Fruit fly (Drosophila melanogaster): Measurements from ENCODE around the gene vanin-like.

Gene vanin-like

DNA sequence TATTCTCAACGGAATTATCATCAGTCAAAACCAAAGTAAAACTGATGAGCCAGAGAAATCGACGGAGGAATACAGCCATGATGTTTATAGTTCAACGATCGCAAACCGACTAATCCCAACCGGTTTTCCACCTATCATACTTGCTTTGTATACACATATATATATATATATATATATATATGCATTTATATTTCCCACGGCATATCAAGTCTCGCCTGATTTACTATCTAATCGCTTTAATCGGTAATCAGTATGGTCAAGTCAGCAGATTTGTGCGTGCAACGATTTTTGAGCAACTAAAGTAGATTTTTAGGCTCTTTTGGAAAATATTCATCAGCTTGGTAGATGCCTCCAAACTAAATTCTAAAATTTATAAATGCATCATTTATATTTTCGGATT lies 6.0 kb downstream of the vanin-like start, which contains the start of gene CG32750:
Gene CG32750, minus strand, starts transcription at position 101 of the 400 bp plus-strand sequence.
- TF ChIP-seq CG10348 (GFP tag; IDR thresholded peaks at IDR 0.05) (no peak), CG32121 (GFP tag; IDR thresholded peaks at IDR 0.05) (no peak), gl (tag; optimal IDR thresholded peaks at IDR 0.05) (no peak), CG15710 (tag; optimal IDR thresholded peaks at IDR 0.05) (no peak), CG17806 (tag; optimal IDR thresholded peaks at IDR 0.05) (no peak), CG8159 (tag; optimal IDR thresholded peaks at IDR 0.05) (no peak), CG4496 (GFP tag; IDR thresholded peaks at IDR 0.05) (no peak), CG9948 (tag; optimal IDR thresholded peaks at IDR 0.05) (no peak), CG34367 (tag; optimal IDR thresholded peaks at IDR 0.05) (no peak), CG12605 (GFP tag; IDR thresholded peaks at IDR 0.05) (no peak)

DNA sequence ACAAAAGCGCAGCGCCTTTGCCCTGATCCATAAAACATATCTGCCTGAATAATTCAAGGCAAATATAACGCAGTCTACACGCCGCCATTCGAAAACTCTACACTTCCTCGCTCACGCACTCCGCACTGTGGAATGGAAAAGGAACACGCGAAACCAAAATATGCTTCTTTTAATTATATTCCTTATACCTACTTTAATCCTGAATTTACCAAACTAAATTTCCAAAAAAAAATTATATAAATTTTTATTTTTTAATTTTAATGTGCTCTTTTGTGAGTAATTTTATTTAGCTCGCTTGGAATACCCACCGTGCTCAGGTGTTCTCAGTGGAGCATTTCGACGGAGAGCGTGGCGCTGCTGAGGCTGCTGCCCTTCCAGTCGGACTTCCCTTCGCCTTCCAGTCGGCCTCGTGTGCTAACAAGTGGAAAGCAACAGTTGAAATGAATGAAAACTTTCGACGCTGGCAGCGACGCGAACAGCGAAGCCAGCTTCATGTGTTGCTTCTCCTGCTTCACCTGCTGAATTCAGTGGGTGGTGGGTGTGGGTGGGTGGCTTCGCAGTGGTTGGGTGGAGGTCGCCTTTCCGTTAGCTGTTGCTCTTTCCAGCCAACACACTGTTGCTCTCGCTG lies 9.1 kb downstream of the vanin-like start:
- peak; percentile 63 for TF ChIP-seq CG10348 (GFP tag; IDR thresholded peaks at IDR 0.05)
- TF ChIP-seq CG34367 (tag; optimal IDR thresholded peaks at IDR 0.05), result peak; percentile 46
- peak; percentile 71 for TF ChIP-seq Pif1A (GFP tag; optimal IDR thresholded peaks at IDR 0.05)
- peak; percentile 74 for TF ChIP-seq CG14655 (GFP tag; optimal IDR thresholded peaks at IDR 0.05)
- peak; percentile 66 for TF ChIP-seq CG17806 (tag; optimal IDR thresholded peaks at IDR 0.05)
- peak; percentile 58 for TF ChIP-seq CG12605 (GFP tag; IDR thresholded peaks at IDR 0.05)
- TF ChIP-seq CG9948 (tag; optimal IDR thresholded peaks at IDR 0.05), result peak; percentile 72
- peak; percentile 85 for TF ChIP-seq Ets98B (GFP tag; IDR thresholded peaks at IDR 0.05)
- peak; percentile 71 for TF ChIP-seq CG32121 (GFP tag; IDR thresholded peaks at IDR 0.05)
- peak; percentile 61 for TF ChIP-seq Pif1B (GFP tag; optimal IDR thresholded peaks at IDR 0.05)
- no peak for TF ChIP-seq EcR (GFP tag; optimal IDR thresholded peaks at IDR 0.05)
- peak; percentile 91 for TF ChIP-seq CG4496 (GFP tag; IDR thresholded peaks at IDR 0.05)
- peak; percentile 84 for TF ChIP-seq fd96Ca (GFP tag; IDR thresholded peaks at IDR 0.05)
- peak; percentile 75 for TF ChIP-seq CG8159 (tag; optimal IDR thresholded peaks at IDR 0.05)
- peak; percentile 11 for TF ChIP-seq gl (tag; optimal IDR thresholded peaks at IDR 0.05)
- peak; percentile 76 for TF ChIP-seq CG15710 (tag; optimal IDR thresholded peaks at IDR 0.05)
- TF ChIP-seq rn (GFP tag; IDR thresholded peaks at IDR 0.05), result peak; percentile 69
- peak; percentile 22 for TF ChIP-seq D1 (tag; optimal IDR thresholded peaks at IDR 0.05)
- TF ChIP-seq CG8301 (tag; optimal IDR thresholded peaks at IDR 0.05), result peak; percentile 60
- no peak for TF ChIP-seq CG13204 (GFP tag; optimal IDR thresholded peaks at IDR 0.05)
- no peak for TF ChIP-seq Snoo (tag; optimal IDR thresholded peaks at IDR 0.05)

DNA sequence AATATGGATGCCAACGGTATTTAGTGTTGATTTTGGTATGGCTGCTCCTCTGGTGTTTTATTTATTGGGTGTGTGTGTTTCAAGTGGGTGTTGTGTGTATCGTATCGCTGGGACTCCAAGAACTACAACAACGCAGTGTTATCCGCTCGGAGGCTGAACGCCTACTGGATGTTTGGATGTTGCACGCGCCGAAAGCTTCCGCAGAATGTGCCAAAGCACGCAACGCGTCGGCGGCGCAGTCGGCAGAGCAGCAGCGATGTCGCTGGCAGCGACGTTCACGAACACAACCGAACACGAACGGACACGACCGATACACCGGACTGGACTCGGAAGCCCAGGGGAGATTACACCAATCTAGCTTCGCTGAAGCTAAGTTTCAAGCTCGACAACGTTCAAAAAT lies 10.0 kb downstream of the vanin-like start, which contains the start of gene Ca-alpha1T:
Gene Ca-alpha1T, minus strand, starts transcription at position 152 of the 400 bp plus-strand sequence.
- no peak for TF ChIP-seq Pif1B (GFP tag; optimal IDR thresholded peaks at IDR 0.05)
- no peak for TF ChIP-seq CG8301 (tag; optimal IDR thresholded peaks at IDR 0.05)
- TF ChIP-seq gl (tag; optimal IDR thresholded peaks at IDR 0.05), result no peak
- TF ChIP-seq fd96Ca (GFP tag; IDR thresholded peaks at IDR 0.05), result no peak
- TF ChIP-seq Snoo (tag; optimal IDR thresholded peaks at IDR 0.05), result no peak
- TF ChIP-seq CG9948 (tag; optimal IDR thresholded peaks at IDR 0.05), result no peak
- TF ChIP-seq CG13204 (GFP tag; optimal IDR thresholded peaks at IDR 0.05), result no peak
- no peak for TF ChIP-seq CG8159 (tag; optimal IDR thresholded peaks at IDR 0.05)
- TF ChIP-seq CG4496 (GFP tag; IDR thresholded peaks at IDR 0.05), result no peak
- TF ChIP-seq CG12605 (GFP tag; IDR thresholded peaks at IDR 0.05), result no peak
- no peak for TF ChIP-seq Pif1A (GFP tag; optimal IDR thresholded peaks at IDR 0.05)
- TF ChIP-seq D1 (tag; optimal IDR thresholded peaks at IDR 0.05), result no peak
- TF ChIP-seq EcR (GFP tag; optimal IDR thresholded peaks at IDR 0.05), result no peak

DNA sequence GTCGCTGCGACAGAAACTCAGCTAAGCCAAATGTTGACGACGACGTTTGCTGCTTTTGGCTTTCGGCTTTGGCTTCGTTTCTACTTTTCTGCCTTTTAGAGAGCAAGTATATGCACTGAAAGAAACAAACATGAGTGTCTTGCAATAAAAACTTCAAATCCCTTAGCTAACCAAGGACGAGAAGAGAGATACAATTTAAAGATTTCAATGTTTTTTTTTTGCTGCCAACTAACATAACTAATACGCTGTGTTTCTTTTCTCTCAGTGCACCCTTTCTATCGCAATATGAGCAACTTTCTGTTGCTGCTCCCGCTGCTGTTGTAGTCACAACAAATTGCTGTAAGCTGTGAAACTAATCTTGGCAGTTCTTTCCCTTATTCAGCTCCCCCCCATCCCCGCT lies 22.9 kb downstream of the vanin-like start:
- TF ChIP-seq CG4496 (GFP tag; IDR thresholded peaks at IDR 0.05) (peak; percentile 51; the same call in 1 of the 3 replicates), CG14655 (GFP tag; optimal IDR thresholded peaks at IDR 0.05) (peak; percentile 24), CG13204 (GFP tag; optimal IDR thresholded peaks at IDR 0.05) (no peak), CG32121 (GFP tag; IDR thresholded peaks at IDR 0.05) (no peak), Ets98B (GFP tag; IDR thresholded peaks at IDR 0.05) (peak; percentile 48), gl (tag; optimal IDR thresholded peaks at IDR 0.05) (no peak), fd96Ca (GFP tag; IDR thresholded peaks at IDR 0.05) (peak; percentile 32; the same call in 1 of the 3 replicates), rn (GFP tag; IDR thresholded peaks at IDR 0.05) (no peak), EcR (GFP tag; optimal IDR thresholded peaks at IDR 0.05) (no peak), CG10348 (GFP tag; IDR thresholded peaks at IDR 0.05) (no peak), CG12605 (GFP tag; IDR thresholded peaks at IDR 0.05) (no peak), CG8159 (tag; optimal IDR thresholded peaks at IDR 0.05) (no peak), CG34367 (tag; optimal IDR thresholded peaks at IDR 0.05) (no peak), CG17806 (tag; optimal IDR thresholded peaks at IDR 0.05) (no peak), CG8301 (tag; optimal IDR thresholded peaks at IDR 0.05) (peak; percentile 31), D1 (tag; optimal IDR thresholded peaks at IDR 0.05) (no peak), Pif1B (GFP tag; optimal IDR thresholded peaks at IDR 0.05) (no peak), CG15710 (tag; optimal IDR thresholded peaks at IDR 0.05) (peak; percentile 12), CG9948 (tag; optimal IDR thresholded peaks at IDR 0.05) (no peak), Pif1A (GFP tag; optimal IDR thresholded peaks at IDR 0.05) (no peak), Snoo (tag; optimal IDR thresholded peaks at IDR 0.05) (no peak)

DNA sequence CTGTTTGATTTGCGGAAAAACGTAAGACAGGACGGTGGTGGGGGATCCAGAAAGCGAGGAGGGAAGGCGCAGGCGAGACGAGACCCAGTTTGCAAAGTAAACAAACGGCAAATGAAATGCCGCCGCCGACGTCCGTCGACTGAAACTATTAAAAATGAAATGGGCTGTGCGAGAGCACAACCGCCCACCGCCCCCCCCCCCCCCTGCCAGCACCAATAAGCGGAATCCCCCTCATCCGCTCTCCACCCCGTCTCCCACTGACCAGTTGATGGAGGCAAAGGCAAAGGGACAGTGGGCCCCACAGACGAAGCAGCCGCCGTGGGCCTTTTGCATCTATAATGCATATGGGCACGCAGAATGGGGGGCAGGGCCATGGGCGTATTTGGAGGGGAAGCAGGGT lies 35.6 kb downstream of the vanin-like start:
- TF ChIP-seq CG34367 (tag; optimal IDR thresholded peaks at IDR 0.05) (no peak), CG12605 (GFP tag; IDR thresholded peaks at IDR 0.05) (no peak), CG15710 (tag; optimal IDR thresholded peaks at IDR 0.05) (no peak), EcR (GFP tag; optimal IDR thresholded peaks at IDR 0.05) (no peak)

DNA sequence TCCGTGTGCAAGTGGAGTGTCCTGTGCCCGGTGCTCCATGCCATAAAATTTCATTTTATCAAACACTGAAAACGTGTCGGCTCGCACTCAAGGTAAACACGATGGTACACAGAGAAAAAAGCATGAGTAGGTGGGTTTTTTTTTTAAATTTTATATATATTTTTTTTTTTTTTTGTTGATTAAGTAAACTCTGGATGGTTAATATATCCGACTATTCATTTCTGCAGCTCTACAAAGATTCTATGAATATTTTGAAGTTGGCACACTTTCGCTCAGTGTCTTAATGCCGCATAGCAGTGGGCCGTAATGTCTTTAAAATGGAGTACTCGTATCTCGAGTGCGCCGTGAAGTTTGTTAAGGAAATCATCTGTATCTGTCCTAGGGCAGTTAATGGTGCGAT lies 50.4 kb downstream of the vanin-like start:
- no peak for TF ChIP-seq CG10348 (GFP tag; IDR thresholded peaks at IDR 0.05)
- TF ChIP-seq gl (tag; optimal IDR thresholded peaks at IDR 0.05), result no peak
- TF ChIP-seq CG17806 (tag; optimal IDR thresholded peaks at IDR 0.05), result no peak
- TF ChIP-seq Pif1B (GFP tag; optimal IDR thresholded peaks at IDR 0.05), result no peak
- TF ChIP-seq CG34367 (tag; optimal IDR thresholded peaks at IDR 0.05), result no peak
- no peak for TF ChIP-seq Snoo (tag; optimal IDR thresholded peaks at IDR 0.05)
- no peak for TF ChIP-seq CG14655 (GFP tag; optimal IDR thresholded peaks at IDR 0.05)
- TF ChIP-seq CG8159 (tag; optimal IDR thresholded peaks at IDR 0.05), result no peak
